Worm (Caenorhabditis elegans): Measurements from ENCODE around the gene trpp-9.
A peak's percentile ranks its signal among the peaks of the same experiment; 100 is the strongest.

trpp-9 gene

ce11 chrX:11534443-11534842 is 29.3 kb upstream of the trpp-9 start (continued):
- TF ChIP-seq ztf-11 (tag; optimal IDR thresholded peaks at IDR 0.05): no peak
- no peak for TF ChIP-seq ama-1 (optimal IDR thresholded peaks at IDR 0.05)
- no peak for TF ChIP-seq gei-8 (GFP tag; optimal IDR thresholded peaks at IDR 0.05)
- no peak for TF ChIP-seq dpl-1 (GFP tag; optimal IDR thresholded peaks at IDR 0.05)
- TF ChIP-seq ceh-82 (tag; optimal IDR thresholded peaks at IDR 0.05): no peak

ce11 chrX:11536408-11536807 is 27.3 kb upstream of the trpp-9 start, which contains the start of gene C35C5.9:
Gene C35C5.9, plus strand, starts transcription at chrX:11536568.
- TF ChIP-seq hlh-30 (tag; optimal IDR thresholded peaks at IDR 0.05; ENCODE audit: insufficient read depth): peak; percentile 67
- TF ChIP-seq mdl-1 (tag; optimal IDR thresholded peaks at IDR 0.05): peak in 1 of 2 experiments; percentile 50
- TF ChIP-seq dmd-6 (GFP tag; IDR thresholded peaks at IDR 0.05): 0 out of 2 replicates have a peak, but pooled peaks have one; percentile 13
- TF ChIP-seq daf-16 (GFP tag; optimal IDR thresholded peaks at IDR 0.05): no peak
- no peak for TF ChIP-seq daf-16 (tag; optimal IDR thresholded peaks at IDR 0.05)
- TF ChIP-seq snpc-4 (tag; optimal IDR thresholded peaks at IDR 0.05): no peak
- no peak for TF ChIP-seq ztf-11 (tag; optimal IDR thresholded peaks at IDR 0.05)
- no peak for TF ChIP-seq vab-7 (GFP tag; IDR thresholded peaks at IDR 0.05)
- no peak for TF ChIP-seq lir-3 (tag; optimal IDR thresholded peaks at IDR 0.05)
- no peak for TF ChIP-seq ama-1 (optimal IDR thresholded peaks at IDR 0.05)
- no peak for TF ChIP-seq dmd-9 (GFP tag; IDR thresholded peaks at IDR 0.05)

ce11 chrX:11537240-11537764 is 26.4 kb upstream of the trpp-9 start, which contains the start of gene gcp-2.2:
Gene gcp-2.2, plus strand, starts transcription at chrX:11537714.
- TF ChIP-seq set-16 (GFP tag; IDR thresholded peaks at IDR 0.05): no peak
- TF ChIP-seq lsy-2 (tag; optimal IDR thresholded peaks at IDR 0.05): no peak
- no peak for TF ChIP-seq zfp-2 (tag; optimal IDR thresholded peaks at IDR 0.05)
- TF ChIP-seq lin-15B (tag; optimal IDR thresholded peaks at IDR 0.05): no peak
- TF ChIP-seq mes-2 (tag; optimal IDR thresholded peaks at IDR 0.05; ENCODE audit: poor library complexity, severe bottlenecking): no peak
- no peak for TF ChIP-seq pha-4 (GFP tag; IDR thresholded peaks at IDR 0.05)
- TF ChIP-seq pha-4 (tag; optimal IDR thresholded peaks at IDR 0.05): no peak
- TF ChIP-seq daf-16 (GFP tag; optimal IDR thresholded peaks at IDR 0.05): no peak
- TF ChIP-seq daf-16 (tag; optimal IDR thresholded peaks at IDR 0.05): no peak
- no peak for TF ChIP-seq ama-1 (optimal IDR thresholded peaks at IDR 0.05)
- TF ChIP-seq vab-7 (GFP tag; IDR thresholded peaks at IDR 0.05): no peak
- no peak for TF ChIP-seq F44E2.7 (GFP tag; IDR thresholded peaks at IDR 0.05)
- TF ChIP-seq zip-2 (tag; optimal IDR thresholded peaks at IDR 0.05): no peak
- no peak for TF ChIP-seq nhr-111 (GFP tag; optimal IDR thresholded peaks at IDR 0.05)
- no peak for TF ChIP-seq dmd-6 (GFP tag; IDR thresholded peaks at IDR 0.05)
- TF ChIP-seq Y5F2A.4 (GFP tag; optimal IDR thresholded peaks at IDR 0.05): no peak
- no peak for TF ChIP-seq gei-8 (GFP tag; optimal IDR thresholded peaks at IDR 0.05)
- TF ChIP-seq lin-39 (tag; optimal IDR thresholded peaks at IDR 0.05): no peak
- TF ChIP-seq jun-1 (tag; optimal IDR thresholded peaks at IDR 0.05): no peak
- TF ChIP-seq daf-19 (GFP tag; conservative IDR thresholded peaks at IDR 0.05): no peak

ce11 chrX:11541690-11542089 is 22.0 kb upstream of the trpp-9 start:
- TF ChIP-seq D1046.2 (GFP tag; IDR thresholded peaks at IDR 0.05) (no peak), nhr-102 (tag; optimal IDR thresholded peaks at IDR 0.05) (no peak), dpl-1 (GFP tag; optimal IDR thresholded peaks at IDR 0.05) (no peak), aha-1 (tag) (peak; percentile 90)

ce11 chrX:11546445-11547275 is 17.1 kb upstream of the trpp-9 start, which contains the start of gene selt-1.1:
Gene selt-1.1, minus strand, starts transcription at chrX:11546495.
- no peak for TF ChIP-seq ama-1 (optimal IDR thresholded peaks at IDR 0.05)
- TF ChIP-seq nhr-48 (tag; optimal IDR thresholded peaks at IDR 0.05): peak; percentile 43
- peak; percentile 75 for TF ChIP-seq dmd-6 (GFP tag; IDR thresholded peaks at IDR 0.05)
- TF ChIP-seq rbr-2 (tag; optimal IDR thresholded peaks at IDR 0.05): peak; percentile 67
- TF ChIP-seq ceh-28 (tag; optimal IDR thresholded peaks at IDR 0.05): peak; percentile 5
- TF ChIP-seq hlh-11 (tag; optimal IDR thresholded peaks at IDR 0.05): peak; percentile 86
- no peak for TF ChIP-seq ztf-11 (tag; optimal IDR thresholded peaks at IDR 0.05)
- TF ChIP-seq nhr-111 (GFP tag; optimal IDR thresholded peaks at IDR 0.05): no peak
- 0 out of 2 replicates have a peak, but pooled peaks have one; percentile 19 for TF ChIP-seq dmd-9 (GFP tag; IDR thresholded peaks at IDR 0.05)
- TF ChIP-seq dpl-1 (GFP tag; optimal IDR thresholded peaks at IDR 0.05): peak; percentile 11
- no peak for TF ChIP-seq php-3 (GFP tag; IDR thresholded peaks at IDR 0.05)
- peak; percentile 36; the same call in 1 of the 2 replicates for TF ChIP-seq lin-1 (GFP tag; IDR thresholded peaks at IDR 0.05)
- no peak for TF ChIP-seq zip-2 (tag; optimal IDR thresholded peaks at IDR 0.05)
- peak; percentile 51 for TF ChIP-seq hlh-30 (tag; optimal IDR thresholded peaks at IDR 0.05; ENCODE audit: insufficient read depth)
- TF ChIP-seq hmg-1.1 (GFP tag; IDR thresholded peaks at IDR 0.05): peak; percentile 63
- peak; percentile 40 for TF ChIP-seq duxl-1 (tag; optimal IDR thresholded peaks at IDR 0.05; ENCODE audit: poor library complexity)
- peak; percentile 68 for TF ChIP-seq lin-13 (GFP tag; optimal IDR thresholded peaks at IDR 0.05)
- peak; percentile 86 for TF ChIP-seq nhr-28 (tag; optimal IDR thresholded peaks at IDR 0.05)
